Worm (Caenorhabditis elegans) whole organism, L3 larva: Measurements from ENCODE around the gene tbc-11.
A peak's percentile ranks its signal among the peaks of the same experiment; 100 is the strongest.

Experiments used
- aly-2 ChIP-seq: fragments of 150-350 bp; optimal IDR thresholded peaks from 2 replicates; lab custom pipeline; 2014; ENCODE audit warnings: missing biosample characterization, missing genetic modification characterization
- ceh-16 ChIP-seq: sonication (generic microtip); optimal IDR thresholded peaks from 2 replicates; lab custom pipeline; 2017; ENCODE audit warnings: missing biosample characterization, missing genetic modification characterization
- ceh-28 ChIP-seq: fragments of 150-350 bp; optimal IDR thresholded peaks from 2 replicates; lab custom pipeline; 2014; ENCODE audit warnings: missing biosample characterization, missing genetic modification reagents, missing genetic modification characterization
- ceh-82 ChIP-seq: fragments of 150-350 bp; optimal IDR thresholded peaks from 2 replicates; lab custom pipeline; 2014; ENCODE audit warnings: missing biosample characterization, missing genetic modification characterization
- daf-12 ChIP-seq: fragments of 150-350 bp; optimal IDR thresholded peaks from 2 replicates; lab custom pipeline; 2014; ENCODE audit warnings: missing biosample characterization, missing genetic modification reagents, missing genetic modification characterization
- elt-2 ChIP-seq: sonication (generic microtip); optimal IDR thresholded peaks from 2 replicates; lab custom pipeline; 2016; ENCODE audit warnings: missing genetic modification reagents, mild to moderate bottlenecking, missing genetic modification characterization, missing compliant biosample characterization
- elt-3 ChIP-seq, 3 experiments: fragments of 150-350 bp in 1 of 3; sonication (generic microtip) in 2 of 3; optimal IDR thresholded peaks; 2 replicates in 2 of 3; 4 replicates in 1 of 3; lab custom pipeline; 2014 to 2017; ENCODE audit warnings: missing biosample characterization in 3 of 3, missing genetic modification characterization in 3 of 3
- fkh-10 ChIP-seq: sonication (generic microtip); optimal IDR thresholded peaks from 2 replicates; lab custom pipeline; 2017; ENCODE audit warnings: missing biosample characterization, missing genetic modification reagents, missing genetic modification characterization
- fkh-2 ChIP-seq: fragments of 150-350 bp; optimal IDR thresholded peaks from 2 replicates; lab custom pipeline; 2014; ENCODE audit warnings: missing biosample characterization, missing genetic modification reagents, missing genetic modification characterization
- fos-1 ChIP-seq: fragments of 150-350 bp; optimal IDR thresholded peaks from 2 replicates; lab custom pipeline; 2014; ENCODE audit warnings: missing biosample characterization, missing genetic modification characterization
- hmg-11 ChIP-seq: sonication (generic microtip); optimal IDR thresholded peaks from 2 replicates; lab custom pipeline; 2016; ENCODE audit warnings: missing genetic modification characterization, missing compliant biosample characterization
- jun-1 ChIP-seq: fragments of 150-350 bp; optimal IDR thresholded peaks from 2 replicates; lab custom pipeline; 2014; ENCODE audit warnings: missing biosample characterization, missing genetic modification reagents, missing genetic modification characterization
- lin-15B ChIP-seq: fragments of 150-350 bp; optimal IDR thresholded peaks from 2 replicates; lab custom pipeline; 2014; ENCODE audit warnings: missing biosample characterization, missing genetic modification characterization
- lin-39 ChIP-seq: fragments of 150-350 bp; optimal IDR thresholded peaks from 2 replicates; lab custom pipeline; 2018; ENCODE audit warnings: missing biosample characterization, missing genetic modification reagents, missing genetic modification characterization
- lsy-12 ChIP-seq: sonication (generic microtip); optimal IDR thresholded peaks from 2 replicates; lab custom pipeline; 2016; ENCODE audit warnings: mild to moderate bottlenecking, missing genetic modification characterization, missing compliant biosample characterization
- mdl-1 ChIP-seq: fragments of 150-350 bp; optimal IDR thresholded peaks from 2 replicates; lab custom pipeline; 2014; ENCODE audit warnings: missing biosample characterization, missing genetic modification characterization
- mml-1 ChIP-seq: fragments of 150-350 bp; sonication (generic microtip); optimal IDR thresholded peaks from 3 replicates; lab custom pipeline; 2014; ENCODE audit warnings: missing biosample characterization, missing genetic modification characterization
- nfya-1 ChIP-seq: sonication (generic microtip); optimal IDR thresholded peaks from 2 replicates; lab custom pipeline; 2017; ENCODE audit warnings: missing genetic modification characterization, mild to moderate bottlenecking, missing compliant biosample characterization, antibody characterized with exemption, moderate library complexity; ENCODE audit not compliant: insufficient read depth
- nhr-11 ChIP-seq: fragments of 150-350 bp; optimal IDR thresholded peaks from 2 replicates; lab custom pipeline; 2014; ENCODE audit warnings: missing biosample characterization, missing genetic modification characterization
- nhr-12 ChIP-seq: fragments of 150-350 bp; optimal IDR thresholded peaks from 2 replicates; lab custom pipeline; 2014; ENCODE audit warnings: missing biosample characterization, missing genetic modification characterization
- nhr-23 ChIP-seq: fragments of 150-350 bp; optimal IDR thresholded peaks from 2 replicates; lab custom pipeline; 2014; ENCODE audit warnings: missing biosample characterization, missing genetic modification reagents, missing genetic modification characterization
- nhr-237 ChIP-seq: fragments of 150-350 bp; optimal IDR thresholded peaks from 2 replicates; lab custom pipeline; 2014; ENCODE audit warnings: missing biosample characterization, missing genetic modification characterization
- nhr-25 ChIP-seq: sonication (generic microtip); optimal IDR thresholded peaks from 2 replicates; lab custom pipeline; 2017; ENCODE audit warnings: missing biosample characterization, missing genetic modification characterization
- nhr-43 ChIP-seq: sonication (generic microtip); optimal IDR thresholded peaks from 2 replicates; lab custom pipeline; 2016; ENCODE audit warnings: mild to moderate bottlenecking, missing genetic modification characterization, missing compliant biosample characterization; ENCODE audit not compliant: poor library complexity, severe bottlenecking
- nhr-76 ChIP-seq: fragments of 150-350 bp; sonication (generic microtip); optimal IDR thresholded peaks from 5 replicates; lab custom pipeline; 2014; ENCODE audit warnings: missing biosample characterization, missing genetic modification characterization
- pha-4 ChIP-seq: fragments of 150-350 bp; optimal IDR thresholded peaks from 2 replicates; lab custom pipeline; 2014; ENCODE audit warnings: missing biosample characterization, missing genetic modification reagents, missing genetic modification characterization
- pqm-1 ChIP-seq: fragments of 150-350 bp; optimal IDR thresholded peaks from 2 replicates; lab custom pipeline; 2017; ENCODE audit warnings: missing biosample characterization, missing genetic modification characterization, inconsistent platforms
- sea-2 ChIP-seq: fragments of 150-350 bp; sonication (generic microtip); optimal IDR thresholded peaks from 4 replicates; lab custom pipeline; 2014; ENCODE audit warnings: missing biosample characterization, missing genetic modification reagents, missing genetic modification characterization
- skn-1 ChIP-seq: fragments of 150-350 bp; optimal IDR thresholded peaks from 2 replicates; lab custom pipeline; 2014; ENCODE audit warnings: missing biosample characterization, missing genetic modification characterization
- unc-39 ChIP-seq: sonication (generic microtip); optimal IDR thresholded peaks from 4 replicates; lab custom pipeline; 2017; ENCODE audit warnings: missing biosample characterization, missing genetic modification characterization
- zag-1 ChIP-seq: fragments of 150-350 bp; optimal IDR thresholded peaks from 2 replicates; lab custom pipeline; 2014; ENCODE audit warnings: missing biosample characterization, missing genetic modification characterization
- ztf-11 ChIP-seq: fragments of 150-350 bp; optimal IDR thresholded peaks from 2 replicates; lab custom pipeline; 2014; ENCODE audit warnings: missing biosample characterization, missing genetic modification characterization
- ztf-4 ChIP-seq: fragments of 150-350 bp; optimal IDR thresholded peaks from 2 replicates; lab custom pipeline; 2014; ENCODE audit warnings: missing biosample characterization, missing genetic modification characterization

tbc-11 gene

ce11 chrX:977958-978686 lies 53.4 kb downstream of the tbc-11 start, which contains the start of gene abhd-3.2:
abhd-3.2 (minus strand) TSS chrX:978008.
- TF ChIP-seq aly-2 (tag; lab: Kevin White, UChicago): no peak
- TF ChIP-seq ceh-16: no peak
- peak; percentile 70 for TF ChIP-seq fos-1 (tag; lab: Kevin White, UChicago)
- peak; percentile 100 for TF ChIP-seq elt-2 (tag; lab: Kevin White, UChicago)
- TF ChIP-seq mdl-1 (tag; lab: Kevin White, UChicago): no peak
- no peak for TF ChIP-seq ztf-4 (tag; lab: Kevin White, UChicago)
- TF ChIP-seq nhr-12: no peak
- peak; percentile 10 for TF ChIP-seq nfya-1 (tag; lab: Kevin White, UChicago)
- no peak for TF ChIP-seq daf-12 (tag; lab: Kevin White, UChicago)
- no peak for TF ChIP-seq nhr-43
- no peak for TF ChIP-seq unc-39 (tag; lab: Kevin White, UChicago)
- TF ChIP-seq fkh-2 (tag; lab: Kevin White, UChicago): no peak
- TF ChIP-seq nhr-237: no peak
- TF ChIP-seq nhr-11 (tag; lab: Kevin White, UChicago): no peak
- TF ChIP-seq ceh-28 (tag; lab: Kevin White, UChicago): peak; percentile 15
- no peak for TF ChIP-seq lin-15B (tag; lab: Kevin White, UChicago)
- TF ChIP-seq ztf-11: no peak
- TF ChIP-seq lsy-12 (tag; lab: Kevin White, UChicago): no peak
- peak; percentile 73 for TF ChIP-seq pha-4 (tag; lab: Kevin White, UChicago)
- no peak for TF ChIP-seq mml-1
- TF ChIP-seq sea-2 (GFP tag; lab: Kevin White, UChicago): no peak
- no peak for TF ChIP-seq zag-1 (tag; lab: Kevin White, UChicago)
- TF ChIP-seq lin-39 (tag; lab: Kevin White, UChicago): no peak
- no peak for TF ChIP-seq nhr-23 (tag; lab: Kevin White, UChicago)
- no peak for TF ChIP-seq skn-1
- peak in 2 of 3 experiments; percentile 59 to 77 for TF ChIP-seq elt-3 (tag; optimal IDR thresholded peaks at IDR 0.05; lab: Kevin White, UChicago)
- TF ChIP-seq fkh-10 (GFP tag; lab: Kevin White, UChicago): no peak
- peak; percentile 84 for TF ChIP-seq jun-1 (tag; lab: Kevin White, UChicago)
- TF ChIP-seq pqm-1: peak; percentile 100
- no peak for TF ChIP-seq ceh-82 (tag; lab: Kevin White, UChicago)
- TF ChIP-seq nhr-76 (tag; lab: Kevin White, UChicago): no peak

ce11 chrX:980252-981009 lies 55.7 kb downstream of the tbc-11 start, which contains the start of gene C44C1.1:
C44C1.1 (plus strand) TSS chrX:980776.
- TF ChIP-seq hmg-11 (tag; lab: Kevin White, UChicago) (peak; percentile 4), mdl-1 (tag; lab: Kevin White, UChicago) (no peak), nhr-43 (peak; percentile 39), nhr-23 (tag; lab: Kevin White, UChicago) (peak; percentile 66), ceh-16 (no peak), nhr-25 (peak; percentile 90)
- TF ChIP-seq, all 47 proteins: peak for 4
